Fruit fly (Drosophila melanogaster) whole organism, adult: ENCODE results near the gene cyst.

Experiments
- CG33017 ChIP-seq: fragments of 200-800 bp; sonication (Bioruptor generic); optimal IDR thresholded peaks from 2 replicates; lab custom pipeline; 2018; ENCODE audit warnings: missing biosample characterization, mild to moderate bottlenecking, missing genetic modification characterization, moderate library complexity
- tj ChIP-seq: fragments of 200-800 bp; sonication (Bioruptor generic); optimal IDR thresholded peaks from 3 replicates; lab custom pipeline; 2017; ENCODE audit warnings: missing biosample characterization, mild to moderate bottlenecking, missing genetic modification characterization, moderate library complexity

- no peak for TF ChIP-seq CG33017 (tag; lab: Kevin White, UChicago)
- TF ChIP-seq tj, result no peak
Observed at dm6 chr2L:19469751-19470150, 38.8 kb downstream of the cyst start.
